Worm (Caenorhabditis elegans) whole organism, late embryonic: ENCODE data around the gene F35A5.1.

Experiments used
- ama-1 ChIP-seq: fragments of 150-350 bp; optimal IDR thresholded peaks from 2 replicates; lab custom pipeline; 2014
- dve-1 ChIP-seq: sonication (generic microtip); optimal IDR thresholded peaks from 2 replicates; lab custom pipeline; 2017; ENCODE audit warnings: antibody characterized with exemption, mild to moderate bottlenecking, missing genetic modification characterization, missing compliant biosample characterization
- elt-2 ChIP-seq: sonication (generic microtip); optimal IDR thresholded peaks from 2 replicates; lab custom pipeline; 2016; ENCODE audit warnings: missing genetic modification reagents, missing genetic modification characterization, missing compliant biosample characterization
- hlh-30 ChIP-seq: sonication (generic microtip); optimal IDR thresholded peaks from 2 replicates; lab custom pipeline; 2017; ENCODE audit warnings: antibody characterized with exemption, missing genetic modification characterization, missing compliant biosample characterization; ENCODE audit not compliant: insufficient read depth
- madf-2 ChIP-seq: sonication (generic microtip); optimal IDR thresholded peaks from 2 replicates; lab custom pipeline; 2017; ENCODE audit warnings: missing genetic modification characterization, missing compliant biosample characterization
- nhr-11 ChIP-seq: fragments of 150-350 bp; optimal IDR thresholded peaks from 2 replicates; lab custom pipeline; 2014; ENCODE audit warnings: missing biosample characterization, missing genetic modification characterization
- pha-4 ChIP-seq: fragments of 150-350 bp; optimal IDR thresholded peaks from 2 replicates; lab custom pipeline; 2018; ENCODE audit warnings: missing biosample characterization, missing genetic modification reagents, missing genetic modification characterization
- pqm-1 ChIP-seq: sonication (generic microtip); optimal IDR thresholded peaks from 2 replicates; lab custom pipeline; 2016; ENCODE audit warnings: missing genetic modification characterization, missing compliant biosample characterization
- syd-9 ChIP-seq: sonication (generic microtip); optimal IDR thresholded peaks from 2 replicates; lab custom pipeline; 2016; ENCODE audit warnings: mild to moderate bottlenecking, missing genetic modification characterization, moderate library complexity, missing compliant biosample characterization
- tbx-2 ChIP-seq: sonication (generic microtip); optimal IDR thresholded peaks from 2 replicates; lab custom pipeline; 2016; ENCODE audit warnings: missing genetic modification characterization, missing compliant biosample characterization
- tbx-7 ChIP-seq: sonication (generic microtip); optimal IDR thresholded peaks from 2 replicates; lab custom pipeline; 2016; ENCODE audit warnings: missing genotype, missing genetic modification characterization, missing compliant biosample characterization
- unc-55 ChIP-seq: sonication (generic microtip); optimal IDR thresholded peaks from 2 replicates; lab custom pipeline; 2017; ENCODE audit warnings: missing biosample characterization, missing genetic modification reagents, missing genetic modification characterization

ce11 chrX:3827311-3827710 is 20.0 kb downstream of the F35A5.1 start:
- TF ChIP-seq ama-1 (lab: Kevin White, UChicago) (no peak), tbx-2 (no peak), nhr-11 (tag; lab: Kevin White, UChicago) (no peak), dve-1 (tag; lab: Kevin White, UChicago) (no peak), syd-9 (tag; lab: Kevin White, UChicago) (no peak), madf-2 (no peak), unc-55 (GFP tag; lab: Kevin White, UChicago) (no peak), hlh-30 (tag; lab: Kevin White, UChicago) (no peak), pha-4 (tag; lab: Kevin White, UChicago) (no peak), tbx-7 (tag; lab: Kevin White, UChicago) (no peak), elt-2 (tag; lab: Kevin White, UChicago) (no peak), pqm-1 (tag; lab: Kevin White, UChicago) (no peak)
